Fruit fly (Drosophila melanogaster): ENCODE data around the gene CG42564.

Gene CG42564

DNA sequence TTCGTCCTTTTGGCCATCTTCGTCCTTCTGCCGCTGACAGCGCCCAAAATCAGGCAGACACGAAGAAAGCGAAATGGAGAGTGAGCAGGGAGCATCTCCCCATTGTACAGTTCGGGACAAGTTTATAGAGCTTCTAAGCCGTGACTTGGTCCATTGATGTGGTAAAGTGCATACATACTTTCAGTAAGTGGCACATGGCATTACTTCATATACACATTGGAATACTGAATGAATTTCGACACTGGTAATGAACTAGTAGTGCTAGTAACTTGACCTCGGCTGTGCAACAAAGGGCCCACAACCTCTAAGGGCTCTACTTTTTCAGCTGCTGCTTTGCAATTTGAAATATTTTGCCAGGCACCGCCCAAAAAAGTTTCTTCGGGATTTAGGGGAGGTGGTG lies 42.0 kb downstream of the CG42564 start (continued):
- TF ChIP-seq CG31388 (GFP tag; optimal IDR thresholded peaks at IDR 0.05) (no peak), Spps (tag; optimal IDR thresholded peaks at IDR 0.05) (peak; percentile 3), bowl (GFP tag; IDR thresholded peaks at IDR 0.05) (peak; percentile 7; the same call in 1 of the 2 replicates), CG15514 (GFP tag; optimal IDR thresholded peaks at IDR 0.05) (peak; percentile 78), da (GFP tag; optimal IDR thresholded peaks at IDR 0.05) (no peak), prd (optimal IDR thresholded peaks at IDR 0.05) (no peak), prd (GFP tag; IDR thresholded peaks at IDR 0.05) (peak; percentile 80), PHDP (tag; optimal IDR thresholded peaks at IDR 0.05) (peak; percentile 82), Ssrp (tag; optimal IDR thresholded peaks at IDR 0.05) (peak; percentile 58), CG7556 (GFP tag; optimal IDR thresholded peaks at IDR 0.05) (peak; percentile 87), CG5245 (GFP tag; optimal IDR thresholded peaks at IDR 0.05) (peak; percentile 25), Elba2 (GFP tag; optimal IDR thresholded peaks at IDR 0.05) (no peak), cwo (GFP tag; optimal IDR thresholded peaks at IDR 0.05) (peak; percentile 85), her (GFP tag; optimal IDR thresholded peaks at IDR 0.05) (peak; percentile 76), CG2120 (GFP tag; optimal IDR thresholded peaks at IDR 0.05) (peak; percentile 90), lov (optimal IDR thresholded peaks at IDR 0.05) (no peak), lov (GFP tag; IDR thresholded peaks at IDR 0.05) (peak; percentile 71; the same call in 1 of the 3 replicates), maf-S (GFP tag; optimal IDR thresholded peaks at IDR 0.05) (peak; percentile 50), Hr39 (optimal IDR thresholded peaks at IDR 0.05) (no peak), Dip3 (GFP tag; optimal IDR thresholded peaks at IDR 0.05) (peak; percentile 73), sr (GFP tag; IDR thresholded peaks at IDR 0.05) (peak; percentile 61; the same call in 2 of the 3 replicates), pzg (GFP tag; optimal IDR thresholded peaks at IDR 0.05) (peak; percentile 12), z (GFP tag; IDR thresholded peaks at IDR 0.05) (0 out of 3 replicates have a peak, but pooled peaks have one; percentile 19), sens (GFP tag) (peak; percentile 89), GATAe (GFP tag; conservative IDR thresholded peaks at IDR 0.05) (0 out of 2 replicates have a peak, but pooled peaks have one; percentile 27), Nf-YC (tag; optimal IDR thresholded peaks at IDR 0.05) (peak; percentile 12), CG6254 (GFP tag; optimal IDR thresholded peaks at IDR 0.05) (peak; percentile 15), CG4360 (GFP tag; IDR thresholded peaks at IDR 0.05) (peak; percentile 70), stc (GFP tag; IDR thresholded peaks at IDR 0.05) (peak; percentile 81), C15 (GFP tag; IDR thresholded peaks at IDR 0.05) (peak; percentile 66; the same call in 1 of the 3 replicates), CG2129 (GFP tag; IDR thresholded peaks at IDR 0.05; ENCODE audit: partially characterized antibody) (no peak), Poxn (GFP tag; IDR thresholded peaks at IDR 0.05) (no peak), sim (GFP tag; IDR thresholded peaks at IDR 0.05) (no peak), CG7839 (tag; optimal IDR thresholded peaks at IDR 0.05) (peak; percentile 87), pros (GFP tag; optimal IDR thresholded peaks at IDR 0.05) (no peak), Atf3 (GFP tag; optimal IDR thresholded peaks at IDR 0.05) (peak; percentile 29), CG6813 (GFP tag; optimal IDR thresholded peaks at IDR 0.05) (peak; percentile 80), stwl (tag; optimal IDR thresholded peaks at IDR 0.05) (no peak), pho (GFP tag; optimal IDR thresholded peaks at IDR 0.05) (peak; percentile 82), Mrtf (GFP tag; IDR thresholded peaks at IDR 0.05) (peak; percentile 88), gce (GFP tag; IDR thresholded peaks at IDR 0.05) (peak; percentile 60; the same call in 2 of the 3 replicates), Drgx (GFP tag; IDR thresholded peaks at IDR 0.05) (0 out of 2 replicates have a peak, but pooled peaks have one; percentile 42), schlank (tag; optimal IDR thresholded peaks at IDR 0.05) (peak; percentile 83), lab (GFP tag; optimal IDR thresholded peaks at IDR 0.05) (peak; percentile 93), gcm2 (GFP tag; optimal IDR thresholded peaks at IDR 0.05) (peak; percentile 40), CG18011 (GFP tag; optimal IDR thresholded peaks at IDR 0.05) (peak; percentile 65), cg (GFP tag; optimal IDR thresholded peaks at IDR 0.05) (no peak), ind (GFP tag; optimal IDR thresholded peaks at IDR 0.05) (peak; percentile 84), CG6272 (GFP tag; IDR thresholded peaks at IDR 0.05) (0 out of 2 replicates have a peak, but pooled peaks have one; percentile 37), CG5180 (GFP tag; optimal IDR thresholded peaks at IDR 0.05) (peak; percentile 37), CG43689 (GFP tag; IDR thresholded peaks at IDR 0.05) (no peak), CG12104 (GFP tag; optimal IDR thresholded peaks at IDR 0.05) (peak; percentile 24)

All from whole organism, embryonic.